Fruit fly (Drosophila melanogaster) whole organism, adult: Measurements from ENCODE around the gene CG46308.

Experiments used
- CG11617 ChIP-seq: fragments of 200-800 bp; sonication (Bioruptor generic); optimal IDR thresholded peaks from 2 replicates; lab custom pipeline; 2017; ENCODE audit warnings: mild to moderate bottlenecking, missing biosample characterization, missing genetic modification reagents, missing genetic modification characterization
- CG14711 ChIP-seq: fragments of 200-800 bp; sonication (Bioruptor generic); optimal IDR thresholded peaks from 2 replicates; lab custom pipeline; 2018; ENCODE audit warnings: missing biosample characterization, mild to moderate bottlenecking, missing genetic modification characterization, moderate library complexity
- CG1620 ChIP-seq: fragments of 200-800 bp; sonication (Bioruptor generic); optimal IDR thresholded peaks from 2 replicates; lab custom pipeline; 2016; ENCODE audit warnings: missing biosample characterization, missing genetic modification characterization
- CG5204 ChIP-seq: fragments of 200-800 bp; sonication (Bioruptor generic); optimal IDR thresholded peaks from 2 replicates; lab custom pipeline; 2016; ENCODE audit warnings: missing biosample characterization, missing genetic modification characterization
- CG7101 ChIP-seq: fragments of 200-800 bp; sonication (Bioruptor generic); optimal IDR thresholded peaks from 2 replicates; lab custom pipeline; 2018; ENCODE audit warnings: missing biosample characterization, mild to moderate bottlenecking, missing genetic modification characterization, moderate library complexity
- bab1 ChIP-seq: fragments of 200-800 bp; sonication (Bioruptor generic); optimal IDR thresholded peaks from 3 replicates; lab custom pipeline; 2019; ENCODE audit warnings: missing biosample characterization, mild to moderate bottlenecking, missing genetic modification characterization, moderate library complexity

dm6 chr2L:13412219-13412618, 49.4 kb upstream of the CG46308 start, which contains the start of gene Flad2:
- TF ChIP-seq CG1620 (GFP tag; lab: Kevin White, UChicago) (no peak), bab1 (no peak), CG5204 (GFP tag; lab: Kevin White, UChicago) (no peak), CG7101 (tag; lab: Kevin White, UChicago) (no peak), CG11617 (GFP tag; lab: Kevin White, UChicago) (no peak), CG14711 (tag; lab: Kevin White, UChicago) (no peak)
